Worm (Caenorhabditis elegans): ENCODE measurements around the gene ergi-2.

- no peak for TF ChIP-seq ceh-43 (GFP tag; optimal IDR thresholded peaks at IDR 0.05)
- no peak for TF ChIP-seq ztf-11 (tag; optimal IDR thresholded peaks at IDR 0.05)
- TF ChIP-seq snpc-4 (tag; optimal IDR thresholded peaks at IDR 0.05) = no peak
- no peak for TF ChIP-seq unc-39 (tag; optimal IDR thresholded peaks at IDR 0.05)
- TF ChIP-seq nhr-28 (tag; optimal IDR thresholded peaks at IDR 0.05) = no peak
Observed at ce11 chrX:15010941-15011340, 3.8 kb upstream of the ergi-2 start.

Data from whole organism, mixed stage, embryonic.